Worm (Caenorhabditis elegans): ENCODE results near the gene arp-6.

Gene arp-6

DNA sequence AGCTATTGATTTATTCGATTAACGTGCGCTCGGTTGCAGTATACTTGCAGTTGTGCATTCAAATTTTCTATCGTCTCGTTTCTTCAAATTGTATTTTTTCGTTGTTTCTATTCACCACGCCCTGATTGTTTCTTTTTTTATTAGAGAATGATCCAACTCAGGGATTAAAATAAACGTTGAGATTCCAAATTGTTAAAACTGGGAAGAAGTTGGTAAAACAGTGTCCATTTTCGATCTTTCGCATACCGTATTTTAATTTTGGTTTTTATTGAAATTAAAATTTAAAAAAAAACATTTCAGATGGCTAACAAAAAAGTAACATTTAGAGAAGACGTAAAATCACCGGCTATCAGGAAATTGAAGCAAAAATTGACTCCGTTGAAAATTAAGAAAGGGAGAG is 10.1 kb upstream of the arp-6 start, which contains the start of gene apn-1:
apn-1 (plus strand) TSS at position 301 of the 400 bp plus-strand sequence.
- TF ChIP-seq tbx-37 (GFP tag; conservative IDR thresholded peaks at IDR 0.05), result no peak
- TF ChIP-seq tbx-11 (GFP tag; IDR thresholded peaks at IDR 0.05), result no peak
- TF ChIP-seq flt-1 (GFP tag; IDR thresholded peaks at IDR 0.05), result no peak
- TF ChIP-seq pes-1 (GFP tag; IDR thresholded peaks at IDR 0.05), result no peak
- TF ChIP-seq ceh-36 (tag; optimal IDR thresholded peaks at IDR 0.05), result no peak
- TF ChIP-seq sea-1 (GFP tag; conservative IDR thresholded peaks at IDR 0.05), result no peak
- TF ChIP-seq ets-7 (tag; optimal IDR thresholded peaks at IDR 0.05), result no peak
- no peak for TF ChIP-seq tra-4 (tag; optimal IDR thresholded peaks at IDR 0.05)
- TF ChIP-seq hmg-4 (GFP tag; optimal IDR thresholded peaks at IDR 0.05), result no peak
- no peak for TF ChIP-seq B0310.2 (tag; optimal IDR thresholded peaks at IDR 0.05)
- no peak for TF ChIP-seq scrt-1 (GFP tag; IDR thresholded peaks at IDR 0.05)
- no peak for TF ChIP-seq ama-1 (optimal IDR thresholded peaks at IDR 0.05)
- no peak for TF ChIP-seq F13C5.2 (tag; optimal IDR thresholded peaks at IDR 0.05)
- no peak for TF ChIP-seq hnd-1 (tag; optimal IDR thresholded peaks at IDR 0.05)
- no peak for TF ChIP-seq ceh-13 (GFP tag; optimal IDR thresholded peaks at IDR 0.05)
- TF ChIP-seq aly-1 (tag; optimal IDR thresholded peaks at IDR 0.05), result no peak
- TF ChIP-seq hmbx-1 (tag; optimal IDR thresholded peaks at IDR 0.05), result no peak

DNA sequence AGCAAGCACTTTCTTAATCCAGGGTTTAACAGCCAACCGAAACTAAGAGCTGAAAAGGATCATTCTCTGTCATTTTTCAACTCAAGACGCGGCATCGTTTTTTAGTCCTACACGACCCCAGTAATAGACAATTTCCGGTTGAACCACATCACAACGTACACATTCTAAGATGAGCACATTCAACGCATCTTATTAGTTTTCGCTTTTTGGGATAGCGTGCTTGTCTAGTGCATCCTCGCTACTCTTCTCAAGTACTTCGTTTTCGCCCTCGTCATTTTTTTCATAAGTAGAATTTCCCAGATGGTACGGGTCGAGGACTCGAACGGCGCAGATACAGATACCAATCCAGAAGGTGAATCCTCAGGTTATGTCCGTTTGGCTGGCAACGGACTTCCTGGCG is 5.1 kb upstream of the arp-6 start, which contains the start of gene T05H10.1:
T05H10.1 (plus strand) TSS at position 301 of the 400 bp plus-strand sequence.
- TF ChIP-seq pes-1 (GFP tag; IDR thresholded peaks at IDR 0.05), result no peak
- no peak for TF ChIP-seq tbx-37 (GFP tag; conservative IDR thresholded peaks at IDR 0.05)
- no peak for TF ChIP-seq scrt-1 (GFP tag; IDR thresholded peaks at IDR 0.05)

DNA sequence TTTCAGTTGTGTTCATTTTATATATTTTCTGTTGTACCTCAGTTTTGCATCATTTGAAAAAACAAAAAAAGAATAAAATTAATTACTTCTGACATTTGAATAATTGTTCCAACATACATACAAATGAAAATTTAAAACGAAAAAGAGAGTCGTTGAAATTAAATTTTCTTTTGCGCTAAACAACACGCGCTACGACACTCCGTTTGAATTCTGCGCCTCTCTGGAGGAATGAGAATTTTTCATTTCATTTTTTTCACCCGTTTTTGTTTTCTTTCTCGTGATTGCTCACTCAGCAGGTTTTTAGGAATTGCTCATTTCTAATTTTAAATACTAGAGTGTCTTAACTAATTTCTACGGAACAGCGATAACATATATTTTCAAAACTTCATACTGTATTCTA is 4.5 kb upstream of the arp-6 start:
- TF ChIP-seq flt-1 (GFP tag; IDR thresholded peaks at IDR 0.05) (no peak), scrt-1 (GFP tag; IDR thresholded peaks at IDR 0.05) (no peak), tbx-11 (GFP tag; IDR thresholded peaks at IDR 0.05) (no peak), pes-1 (GFP tag; IDR thresholded peaks at IDR 0.05) (no peak), ama-1 (optimal IDR thresholded peaks at IDR 0.05) (no peak), B0310.2 (tag; optimal IDR thresholded peaks at IDR 0.05) (no peak), tbx-37 (GFP tag; conservative IDR thresholded peaks at IDR 0.05) (no peak)

DNA sequence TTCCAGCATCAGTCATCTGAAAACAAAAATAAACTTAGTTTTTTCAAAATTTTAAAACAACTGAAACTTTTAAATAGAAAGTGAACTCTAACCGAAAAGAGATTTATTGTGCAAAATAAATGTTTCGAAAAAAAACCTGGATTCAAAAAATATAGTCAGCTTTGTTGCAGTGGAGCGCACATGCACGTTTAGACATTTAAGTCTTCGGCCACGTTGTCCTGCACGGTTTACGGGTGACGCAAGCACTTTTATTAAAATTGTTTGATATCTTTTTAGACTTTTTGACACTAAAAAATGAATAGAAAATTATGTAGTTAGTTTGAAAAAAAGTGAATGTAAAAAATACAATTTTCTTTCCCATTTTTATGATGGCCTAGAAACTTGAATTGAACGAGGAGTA is 2.3 kb upstream of the arp-6 start, which contains the start of the genes ubh-4 and algn-6:
ubh-4 (minus strand) TSS at position 182 of the 400 bp plus-strand sequence.
algn-6 (plus strand) TSS at position 387 of the 400 bp plus-strand sequence.
- no peak for TF ChIP-seq ceh-36 (tag; optimal IDR thresholded peaks at IDR 0.05)
- TF ChIP-seq tbx-37 (GFP tag; conservative IDR thresholded peaks at IDR 0.05), result 0 out of 2 replicates have a peak, but pooled peaks have one; percentile 7

DNA sequence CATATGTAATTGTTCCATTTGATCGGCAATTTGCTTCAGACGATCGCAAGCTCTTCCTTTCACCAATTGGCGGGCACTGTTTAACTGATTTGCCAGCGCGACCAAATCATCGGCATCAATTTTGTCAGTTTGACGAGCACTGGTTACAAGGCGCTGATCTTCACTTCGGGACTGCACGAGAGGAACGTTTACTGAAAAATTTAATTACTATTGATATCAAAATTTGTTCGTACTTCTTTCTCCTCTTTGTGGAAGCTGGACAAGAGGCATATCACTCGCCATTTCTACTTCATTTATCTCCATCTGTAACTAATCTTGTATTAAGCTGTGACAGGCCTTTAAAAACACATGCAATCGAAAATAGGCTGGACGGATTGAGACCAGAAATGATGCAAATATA is 717 bp upstream of the arp-6 start, which contains the start of gene C08B11.9:
C08B11.9 (minus strand) TSS at position 307 of the 400 bp plus-strand sequence.
- TF ChIP-seq tra-4 (tag; optimal IDR thresholded peaks at IDR 0.05), result no peak

DNA sequence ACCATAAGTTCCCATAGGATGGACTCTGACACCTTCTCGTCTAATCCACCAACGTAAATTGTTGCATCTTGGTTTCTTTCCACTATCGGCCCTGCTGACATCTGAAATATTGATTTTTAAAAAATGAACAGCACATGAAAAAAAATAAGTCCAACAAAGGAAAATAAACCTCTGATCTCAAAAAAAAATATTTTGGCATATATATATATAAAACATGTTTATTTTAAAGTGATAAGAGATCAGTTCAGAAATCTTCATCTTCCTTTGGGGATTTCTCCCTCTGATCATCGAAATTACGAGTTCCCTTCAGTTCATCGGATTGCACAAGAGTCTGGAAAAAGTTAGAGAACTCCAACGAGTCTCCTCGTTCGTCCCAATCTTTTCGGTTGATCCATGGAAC is 1.5 kb downstream of the arp-6 start, which contains the start of gene sap-49:
sap-49 (minus strand) TSS at position 101 of the 400 bp plus-strand sequence.
- TF ChIP-seq ceh-36 (tag; optimal IDR thresholded peaks at IDR 0.05), result no peak

DNA sequence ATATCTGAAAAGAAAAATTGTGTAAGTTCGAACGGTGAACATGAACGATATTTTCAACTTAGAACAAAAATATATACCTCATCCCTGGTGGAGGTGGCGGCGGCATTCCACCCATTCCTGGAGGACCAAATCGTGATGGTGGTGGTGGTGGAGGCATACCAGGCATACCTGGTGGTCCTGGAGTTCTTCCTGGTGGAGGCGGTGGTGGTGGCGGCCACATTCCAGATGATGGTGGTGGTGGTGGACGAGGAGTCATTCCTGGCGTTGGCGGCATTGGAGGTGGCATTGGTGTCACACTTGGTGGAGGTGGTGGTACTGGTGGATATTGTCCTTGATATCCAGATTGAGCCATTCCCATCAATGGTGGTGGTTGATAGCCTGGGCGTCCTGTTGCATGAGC is 2.5 kb downstream of the arp-6 start:
- no peak for TF ChIP-seq ceh-36 (tag; optimal IDR thresholded peaks at IDR 0.05)
- no peak for TF ChIP-seq hmg-4 (GFP tag; optimal IDR thresholded peaks at IDR 0.05)
- no peak for TF ChIP-seq aly-1 (tag; optimal IDR thresholded peaks at IDR 0.05)
- no peak for TF ChIP-seq sea-1 (GFP tag; conservative IDR thresholded peaks at IDR 0.05)

DNA sequence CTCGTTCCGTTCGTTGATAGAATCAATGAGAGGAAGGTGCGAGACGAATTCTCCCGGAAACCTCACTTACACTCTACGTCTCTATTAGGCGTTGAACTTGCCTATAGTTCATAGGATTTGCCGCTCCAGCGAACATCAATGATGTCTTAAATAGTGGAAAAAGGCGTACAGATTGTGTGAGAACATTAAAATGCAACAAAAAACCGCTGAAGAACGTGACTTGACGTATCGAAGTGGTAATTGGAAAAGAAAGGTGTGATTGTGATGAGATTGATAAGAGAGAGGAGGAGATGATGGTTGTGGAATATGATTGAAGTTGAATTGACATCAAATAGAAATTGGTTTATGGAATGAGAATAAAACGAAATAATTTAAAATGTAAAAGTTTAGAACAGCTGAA is 3.1 kb downstream of the arp-6 start:
- TF ChIP-seq hmg-4 (GFP tag; optimal IDR thresholded peaks at IDR 0.05) (no peak), tbx-37 (GFP tag; conservative IDR thresholded peaks at IDR 0.05) (no peak), aly-1 (tag; optimal IDR thresholded peaks at IDR 0.05) (no peak), B0310.2 (tag; optimal IDR thresholded peaks at IDR 0.05) (no peak), hmbx-1 (tag; optimal IDR thresholded peaks at IDR 0.05) (no peak), ets-7 (tag; optimal IDR thresholded peaks at IDR 0.05) (no peak), flt-1 (GFP tag; IDR thresholded peaks at IDR 0.05) (no peak), tra-4 (tag; optimal IDR thresholded peaks at IDR 0.05) (no peak), scrt-1 (GFP tag; IDR thresholded peaks at IDR 0.05) (no peak), sea-1 (GFP tag; conservative IDR thresholded peaks at IDR 0.05) (no peak)

DNA sequence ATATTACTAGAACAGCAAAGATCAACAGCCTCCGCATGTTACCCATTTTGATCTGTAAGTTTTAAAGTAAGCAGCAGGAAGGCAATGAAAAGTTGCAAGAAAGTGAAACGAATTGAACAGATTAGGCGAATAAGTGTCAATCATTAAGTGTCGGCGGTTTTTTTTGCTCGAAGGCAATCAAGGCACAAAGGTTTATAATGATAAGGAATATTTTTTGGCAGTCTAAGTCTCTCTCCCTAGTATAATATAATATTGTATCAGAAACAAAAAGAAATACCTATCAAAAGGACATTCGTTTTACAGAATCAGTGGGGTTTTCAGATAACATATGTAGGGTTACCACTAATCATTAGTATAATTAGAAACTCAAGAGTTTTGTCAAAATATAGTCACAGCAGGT is 4.5 kb downstream of the arp-6 start, which contains the start of gene nrf-6:
nrf-6 (minus strand) TSS at position 52 of the 400 bp plus-strand sequence.
- TF ChIP-seq scrt-1 (GFP tag; IDR thresholded peaks at IDR 0.05) (no peak), ama-1 (optimal IDR thresholded peaks at IDR 0.05) (no peak), F13C5.2 (tag; optimal IDR thresholded peaks at IDR 0.05) (no peak), tra-4 (tag; optimal IDR thresholded peaks at IDR 0.05) (no peak), ceh-36 (tag; optimal IDR thresholded peaks at IDR 0.05) (no peak), flt-1 (GFP tag; IDR thresholded peaks at IDR 0.05) (no peak), ceh-13 (GFP tag; optimal IDR thresholded peaks at IDR 0.05) (no peak), aly-1 (tag; optimal IDR thresholded peaks at IDR 0.05) (no peak), tbx-37 (GFP tag; conservative IDR thresholded peaks at IDR 0.05) (no peak), B0310.2 (tag; optimal IDR thresholded peaks at IDR 0.05) (no peak), ets-7 (tag; optimal IDR thresholded peaks at IDR 0.05) (no peak)
